Worm (Caenorhabditis elegans) whole organism, late embryonic: ENCODE data around the gene prx-12.

Experiments
- ama-1 ChIP-seq: fragments of 150-350 bp; optimal IDR thresholded peaks from 2 replicates; lab custom pipeline; 2014
- ceh-24 ChIP-seq: sonication (generic microtip); optimal IDR thresholded peaks from 2 replicates; lab custom pipeline; 2016; ENCODE audit warnings: mild to moderate bottlenecking, missing genetic modification characterization, missing compliant biosample characterization
- ceh-31 ChIP-seq: sonication (generic microtip); optimal IDR thresholded peaks from 2 replicates; lab custom pipeline; 2016; ENCODE audit warnings: missing genetic modification characterization, missing compliant biosample characterization
- eyg-1 ChIP-seq: sonication (generic microtip); optimal IDR thresholded peaks from 2 replicates; lab custom pipeline; 2016; ENCODE audit warnings: missing genotype, missing genetic modification characterization, missing compliant biosample characterization
- syd-9 ChIP-seq: sonication (generic microtip); optimal IDR thresholded peaks from 2 replicates; lab custom pipeline; 2016; ENCODE audit warnings: mild to moderate bottlenecking, missing genetic modification characterization, moderate library complexity, missing compliant biosample characterization
- unc-86 ChIP-seq: sonication (generic microtip); optimal IDR thresholded peaks from 2 replicates; lab custom pipeline; 2016; ENCODE audit warnings: missing genetic modification characterization, missing compliant biosample characterization

ce11 chrX:11377370-11377769, 15.7 kb upstream of the prx-12 start, which contains the start of gene tni-1:
- TF ChIP-seq syd-9 (tag; lab: Kevin White, UChicago) (no peak), ama-1 (lab: Kevin White, UChicago) (no peak), ceh-24 (tag; lab: Kevin White, UChicago) (no peak), eyg-1 (tag; lab: Kevin White, UChicago) (no peak), ceh-31 (tag; lab: Kevin White, UChicago) (no peak), unc-86 (tag; lab: Kevin White, UChicago) (no peak)
